Worm (Caenorhabditis elegans) whole organism, L2 larva: ENCODE results near the gene F02H6.2.

Experiments used
- C34F6.9 ChIP-seq: fragments of 150-350 bp; optimal IDR thresholded peaks from 2 replicates; lab custom pipeline; 2014; ENCODE audit warnings: missing biosample characterization, missing genetic modification characterization
- F13H6.1 ChIP-seq: sonication (generic microtip); optimal IDR thresholded peaks from 2 replicates; lab custom pipeline; 2016; ENCODE audit warnings: missing genetic modification characterization, missing compliant biosample characterization
- R02D3.7 ChIP-seq: fragments of 150-350 bp; optimal IDR thresholded peaks from 2 replicates; lab custom pipeline; 2014; ENCODE audit warnings: missing biosample characterization, missing genetic modification characterization
- Y55F3AM.14 ChIP-seq: fragments of 200-800 bp; sonication (Bioruptor generic); optimal IDR thresholded peaks from 2 replicates; lab custom pipeline; 2018; ENCODE audit warnings: mild to moderate bottlenecking, missing genetic modification characterization, missing compliant biosample characterization
- ZK546.5 ChIP-seq: sonication (generic microtip); optimal IDR thresholded peaks from 2 replicates; lab custom pipeline; 2017; ENCODE audit warnings: missing biosample characterization, missing genetic modification characterization
- alr-1 ChIP-seq: fragments of 150-350 bp; optimal IDR thresholded peaks from 2 replicates; lab custom pipeline; 2014; ENCODE audit warnings: missing biosample characterization, missing genetic modification characterization
- aly-2 ChIP-seq: fragments of 150-350 bp; optimal IDR thresholded peaks from 2 replicates; lab custom pipeline; 2014; ENCODE audit warnings: missing biosample characterization, missing genetic modification characterization
- ama-1 ChIP-seq: fragments of 150-350 bp; optimal IDR thresholded peaks from 2 replicates; lab custom pipeline; 2018; ENCODE audit warnings: inconsistent platforms
- blmp-1 ChIP-seq: sonication (generic microtip); optimal IDR thresholded peaks from 2 replicates; lab custom pipeline; 2017; ENCODE audit warnings: missing genetic modification characterization, mild to moderate bottlenecking, missing compliant biosample characterization, antibody characterized with exemption, moderate library complexity; ENCODE audit not compliant: insufficient read depth
- ceh-16 ChIP-seq: fragments of 150-350 bp; optimal IDR thresholded peaks from 2 replicates; lab custom pipeline; 2014; ENCODE audit warnings: missing biosample characterization, missing genetic modification characterization
- ceh-82 ChIP-seq: fragments of 150-350 bp; optimal IDR thresholded peaks from 2 replicates; lab custom pipeline; 2014; ENCODE audit warnings: missing biosample characterization, missing genetic modification characterization
- crh-2 ChIP-seq: sonication (generic microtip); optimal IDR thresholded peaks from 2 replicates; lab custom pipeline; 2017; ENCODE audit warnings: missing biosample characterization, missing genetic modification characterization
- dmd-4 ChIP-seq: sonication (generic microtip); optimal IDR thresholded peaks from 2 replicates; lab custom pipeline; 2017; ENCODE audit warnings: missing biosample characterization, missing genetic modification characterization
- egl-27 ChIP-seq: sonication (generic microtip); optimal IDR thresholded peaks from 3 replicates; lab custom pipeline; 2017; ENCODE audit warnings: missing biosample characterization, missing genetic modification reagents, missing genetic modification characterization
- elt-1 ChIP-seq: fragments of 150-350 bp; optimal IDR thresholded peaks from 2 replicates; lab custom pipeline; 2014; ENCODE audit warnings: missing biosample characterization, missing genetic modification characterization
- elt-3 ChIP-seq: sonication (generic microtip); optimal IDR thresholded peaks from 2 replicates; lab custom pipeline; 2017; ENCODE audit warnings: missing biosample characterization, missing genetic modification characterization
- fos-1 ChIP-seq: fragments of 150-350 bp; optimal IDR thresholded peaks from 2 replicates; lab custom pipeline; 2014; ENCODE audit warnings: missing biosample characterization, missing genetic modification characterization
- gmeb-1 ChIP-seq: fragments of 150-350 bp; optimal IDR thresholded peaks from 2 replicates; lab custom pipeline; 2014; ENCODE audit warnings: missing biosample characterization, missing genetic modification characterization
- lin-11 ChIP-seq: fragments of 150-350 bp; sonication (generic microtip); optimal IDR thresholded peaks from 2 replicates; lab custom pipeline; 2014; ENCODE audit warnings: missing biosample characterization, missing genetic modification characterization, inconsistent platforms, mixed read lengths
- lin-13 ChIP-seq: fragments of 150-350 bp; optimal IDR thresholded peaks from 2 replicates; lab custom pipeline; 2014; ENCODE audit warnings: missing biosample characterization, missing genetic modification reagents, missing genetic modification characterization
- lin-39 ChIP-seq: fragments of 150-350 bp; optimal IDR thresholded peaks from 2 replicates; lab custom pipeline; 2014; ENCODE audit warnings: missing biosample characterization, missing genetic modification reagents, missing genetic modification characterization
- lsy-2 ChIP-seq, 2 experiments: fragments of 150-350 bp in 1 of 2; sonication (generic microtip) in 1 of 2; optimal IDR thresholded peaks; 2 replicates each; lab custom pipeline; 2014 to 2017; ENCODE audit warnings: missing biosample characterization in 2 of 2, missing genetic modification characterization in 2 of 2
- mab-5 ChIP-seq: fragments of 150-350 bp; optimal IDR thresholded peaks from 2 replicates; lab custom pipeline; 2014; ENCODE audit warnings: missing biosample characterization, missing genetic modification characterization
- mbf-1 ChIP-seq: sonication (generic microtip); optimal IDR thresholded peaks from 2 replicates; lab custom pipeline; 2017; ENCODE audit warnings: missing biosample characterization, missing genetic modification characterization
- mdl-1 ChIP-seq, 2 experiments: fragments of 150-350 bp in 1 of 2; sonication (generic microtip) in 1 of 2; optimal IDR thresholded peaks; 2 replicates each; lab custom pipeline; 2017; ENCODE audit warnings: missing biosample characterization in 2 of 2, missing genetic modification characterization in 2 of 2
- nhr-10 ChIP-seq: sonication (generic microtip); optimal IDR thresholded peaks from 2 replicates; lab custom pipeline; 2017; ENCODE audit warnings: missing biosample characterization, missing genetic modification characterization
- nhr-11 ChIP-seq: fragments of 150-350 bp; optimal IDR thresholded peaks from 2 replicates; lab custom pipeline; 2014; ENCODE audit warnings: missing biosample characterization, missing genetic modification characterization
- nhr-12 ChIP-seq: fragments of 150-350 bp; optimal IDR thresholded peaks from 2 replicates; lab custom pipeline; 2014; ENCODE audit warnings: missing biosample characterization, missing genetic modification characterization
- nhr-129 ChIP-seq: fragments of 150-350 bp; optimal IDR thresholded peaks from 2 replicates; lab custom pipeline; 2014; ENCODE audit warnings: missing biosample characterization, missing genetic modification characterization
- nhr-21 ChIP-seq: fragments of 150-350 bp; optimal IDR thresholded peaks from 2 replicates; lab custom pipeline; 2014; ENCODE audit warnings: missing biosample characterization, missing genetic modification characterization
- nhr-23 ChIP-seq: fragments of 150-350 bp; optimal IDR thresholded peaks from 2 replicates; lab custom pipeline; 2014; ENCODE audit warnings: missing biosample characterization, missing genetic modification reagents, missing genetic modification characterization
- nhr-237 ChIP-seq: fragments of 150-350 bp; optimal IDR thresholded peaks from 2 replicates; lab custom pipeline; 2014; ENCODE audit warnings: missing biosample characterization, missing genetic modification characterization
- nhr-25 ChIP-seq: fragments of 150-350 bp; sonication (generic microtip); optimal IDR thresholded peaks from 3 replicates; lab custom pipeline; 2014; ENCODE audit warnings: missing biosample characterization, missing genetic modification characterization
- nhr-6 ChIP-seq: fragments of 150-350 bp; optimal IDR thresholded peaks from 2 replicates; lab custom pipeline; 2014; ENCODE audit warnings: missing biosample characterization, missing genetic modification characterization
- nhr-77 ChIP-seq: fragments of 150-350 bp; optimal IDR thresholded peaks from 2 replicates; lab custom pipeline; 2014; ENCODE audit warnings: missing biosample characterization, missing genetic modification characterization
- peb-1 ChIP-seq: fragments of 150-350 bp; optimal IDR thresholded peaks from 2 replicates; lab custom pipeline; 2014; ENCODE audit warnings: missing biosample characterization, missing genetic modification characterization
- sem-4 ChIP-seq: fragments of 150-350 bp; optimal IDR thresholded peaks from 2 replicates; lab custom pipeline; 2014; ENCODE audit warnings: missing biosample characterization, missing genetic modification reagents, missing genetic modification characterization
- skn-1 ChIP-seq: sonication (generic microtip); optimal IDR thresholded peaks from 2 replicates; lab custom pipeline; 2017; ENCODE audit warnings: missing biosample characterization, missing genetic modification characterization
- sma-3 ChIP-seq: sonication (generic microtip); optimal IDR thresholded peaks from 2 replicates; lab custom pipeline; 2016; ENCODE audit warnings: missing genetic modification reagents, missing genetic modification characterization, missing compliant biosample characterization
- sma-9 ChIP-seq, 2 experiments: fragments of 150-350 bp in 1 of 2; sonication (generic microtip) in 1 of 2; optimal IDR thresholded peaks; 2 replicates each; lab custom pipeline; 2014 to 2016; ENCODE audit warnings: missing genetic modification characterization in 2 of 2, mild to moderate bottlenecking in 1 of 2, missing biosample characterization in 1 of 2, missing compliant biosample characterization in 1 of 2, missing genetic modification reagents in 1 of 2, moderate library complexity in 1 of 2
- snpc-4 ChIP-seq: fragments of 150-350 bp; optimal IDR thresholded peaks from 2 replicates; lab custom pipeline; 2014; ENCODE audit warnings: missing biosample characterization, missing genetic modification characterization
- unc-39 ChIP-seq: fragments of 150-350 bp; optimal IDR thresholded peaks from 2 replicates; lab custom pipeline; 2014; ENCODE audit warnings: missing biosample characterization, missing genetic modification characterization
- unc-55 ChIP-seq: fragments of 150-350 bp; sonication (generic microtip); optimal IDR thresholded peaks from 3 replicates; lab custom pipeline; 2014; ENCODE audit warnings: missing biosample characterization, missing genetic modification reagents, missing genetic modification characterization
- unc-62 ChIP-seq: fragments of 150-350 bp; optimal IDR thresholded peaks from 2 replicates; lab custom pipeline; 2014; ENCODE audit warnings: missing biosample characterization, missing genetic modification reagents, missing genetic modification characterization
- zag-1 ChIP-seq: fragments of 150-350 bp; optimal IDR thresholded peaks from 2 replicates; lab custom pipeline; 2014; ENCODE audit warnings: missing biosample characterization, missing genetic modification characterization
- ztf-1 ChIP-seq: fragments of 200-800 bp; sonication (Bioruptor generic); conservative IDR thresholded peaks from 2 replicates; pipeline ENCODE4 v1.3.6; 2022; ENCODE audit warnings: missing genetic modification characterization, missing compliant biosample characterization
- ztf-11 ChIP-seq: sonication (generic microtip); optimal IDR thresholded peaks from 2 replicates; lab custom pipeline; 2017; ENCODE audit warnings: missing biosample characterization, missing genetic modification characterization
- ztf-4 ChIP-seq: fragments of 150-350 bp; optimal IDR thresholded peaks from 2 replicates; lab custom pipeline; 2014; ENCODE audit warnings: missing biosample characterization, missing genetic modification characterization

Gene F02H6.2

DNA sequence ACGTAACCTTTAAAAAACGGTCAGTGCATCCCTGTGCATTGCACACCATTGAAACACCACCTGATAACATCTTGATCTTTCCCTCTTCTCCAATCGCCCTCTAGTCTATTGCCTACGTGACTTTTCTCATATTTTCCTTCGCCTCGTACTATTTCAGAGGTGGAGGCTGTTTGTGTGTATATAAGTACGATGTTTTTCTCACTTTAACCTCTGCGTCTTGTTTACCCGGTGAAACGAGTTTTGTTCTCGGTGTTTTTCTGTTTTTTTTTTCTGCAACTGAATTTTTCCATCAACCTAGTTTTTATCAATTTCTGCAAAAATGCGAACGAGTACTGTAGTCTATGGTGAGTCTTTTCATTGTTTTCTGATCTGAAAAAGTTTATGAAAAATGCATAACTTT lies 23.4 kb downstream of the F02H6.2 start, which contains the start of gene sqrd-1:
Gene sqrd-1 (plus strand): TSS at position 158 of the 400 bp plus-strand sequence.
- peak; percentile 15 for TF ChIP-seq C34F6.9 (tag; lab: Kevin White, UChicago)
- TF ChIP-seq lsy-2 (tag; optimal IDR thresholded peaks at IDR 0.05; lab: Kevin White, UChicago) = peak in 1 of 2 experiments; percentile 51
- no peak for TF ChIP-seq unc-62
- TF ChIP-seq egl-27 = no peak
- TF ChIP-seq nhr-12 (tag; lab: Kevin White, UChicago) = no peak
- no peak for TF ChIP-seq nhr-77 (tag; lab: Kevin White, UChicago)
- peak; percentile 71 for TF ChIP-seq sma-9 (GFP tag; optimal IDR thresholded peaks at IDR 0.05; lab: Kevin White, UChicago)
- no peak for TF ChIP-seq sma-9 (tag; optimal IDR thresholded peaks at IDR 0.05; lab: Kevin White, UChicago)
- no peak for TF ChIP-seq blmp-1 (tag; lab: Kevin White, UChicago)
- no peak for TF ChIP-seq nhr-11
- TF ChIP-seq fos-1 (tag; lab: Kevin White, UChicago) = peak; percentile 1
- peak; percentile 15 for TF ChIP-seq elt-1 (tag; lab: Kevin White, UChicago)
- peak; percentile 41 for TF ChIP-seq nhr-25 (tag; lab: Kevin White, UChicago)
- no peak for TF ChIP-seq peb-1
- TF ChIP-seq lin-39 = no peak
- peak; percentile 10 for TF ChIP-seq F13H6.1 (tag; lab: Kevin White, UChicago)
- TF ChIP-seq nhr-129 (tag; lab: Kevin White, UChicago) = peak; percentile 95
- no peak for TF ChIP-seq unc-39 (tag; lab: Kevin White, UChicago)
- TF ChIP-seq ZK546.5 (tag; lab: Kevin White, UChicago) = no peak
- no peak for TF ChIP-seq ztf-11
- peak; percentile 40 for TF ChIP-seq ama-1 (lab: Kevin White, UChicago)
- TF ChIP-seq alr-1 (tag; lab: Kevin White, UChicago) = no peak
- peak; percentile 36 for TF ChIP-seq gmeb-1 (tag; lab: Kevin White, UChicago)
- TF ChIP-seq ztf-4 (tag; lab: Kevin White, UChicago) = no peak

ce11 chrIV:14224912-14225311 lies 28.6 kb downstream of the F02H6.2 start:
- no peak for TF ChIP-seq mdl-1 (tag; optimal IDR thresholded peaks at IDR 0.05; lab: Kevin White, UChicago)
- TF ChIP-seq R02D3.7 (tag; lab: Kevin White, UChicago) = no peak
- no peak for TF ChIP-seq mbf-1 (tag; lab: Kevin White, UChicago)
- TF ChIP-seq blmp-1 (tag; lab: Kevin White, UChicago) = no peak
- TF ChIP-seq peb-1 = no peak
- no peak for TF ChIP-seq lsy-2 (tag; optimal IDR thresholded peaks at IDR 0.05; lab: Kevin White, UChicago)
- no peak for TF ChIP-seq alr-1 (tag; lab: Kevin White, UChicago)
- peak; percentile 28 for TF ChIP-seq lin-13 (GFP tag; lab: Kevin White, UChicago)
- TF ChIP-seq nhr-12 (tag; lab: Kevin White, UChicago) = no peak
- no peak for TF ChIP-seq nhr-10 (tag; lab: Kevin White, UChicago)
- no peak for TF ChIP-seq fos-1 (tag; lab: Kevin White, UChicago)
- peak; percentile 2 for TF ChIP-seq lin-11 (tag; lab: Kevin White, UChicago)
- TF ChIP-seq nhr-6 (tag; lab: Kevin White, UChicago) = no peak
- TF ChIP-seq egl-27 = no peak
- peak; percentile 43 for TF ChIP-seq sma-3 (GFP tag; lab: Kevin White, UChicago)
- TF ChIP-seq skn-1 (tag; lab: Kevin White, UChicago) = no peak
- TF ChIP-seq nhr-77 (tag; lab: Kevin White, UChicago) = no peak
- TF ChIP-seq ama-1 (lab: Kevin White, UChicago) = no peak
- peak; percentile 21 for TF ChIP-seq gmeb-1 (tag; lab: Kevin White, UChicago)
- TF ChIP-seq nhr-23 (tag; lab: Kevin White, UChicago) = no peak
- no peak for TF ChIP-seq unc-39 (tag; lab: Kevin White, UChicago)
- TF ChIP-seq nhr-237 (tag; lab: Kevin White, UChicago) = no peak
- TF ChIP-seq crh-2 = peak; percentile 24
- no peak for TF ChIP-seq unc-62
- TF ChIP-seq ceh-82 = no peak
- peak; percentile 32 for TF ChIP-seq sma-9 (GFP tag; optimal IDR thresholded peaks at IDR 0.05; lab: Kevin White, UChicago)
- TF ChIP-seq sma-9 (tag; optimal IDR thresholded peaks at IDR 0.05; lab: Kevin White, UChicago) = no peak
- no peak for TF ChIP-seq sem-4 (tag; lab: Kevin White, UChicago)
- TF ChIP-seq lin-39 = no peak
- no peak for TF ChIP-seq nhr-25 (tag; lab: Kevin White, UChicago)
- TF ChIP-seq ZK546.5 (tag; lab: Kevin White, UChicago) = no peak
- no peak for TF ChIP-seq aly-2 (tag; lab: Kevin White, UChicago)
- TF ChIP-seq elt-3 (tag; lab: Kevin White, UChicago) = no peak
- TF ChIP-seq ztf-1 (GFP tag; lab: Robert Waterston, UW) = no peak
- TF ChIP-seq dmd-4 (tag; lab: Kevin White, UChicago) = no peak
- TF ChIP-seq elt-1 (tag; lab: Kevin White, UChicago) = no peak
- peak; percentile 85 for TF ChIP-seq nhr-129 (tag; lab: Kevin White, UChicago)
- TF ChIP-seq mab-5 (tag; lab: Kevin White, UChicago) = no peak
- no peak for TF ChIP-seq Y55F3AM.14 (GFP tag; lab: Kevin White, UChicago)
- TF ChIP-seq unc-55 (GFP tag; lab: Kevin White, UChicago) = peak; percentile 43
- no peak for TF ChIP-seq C34F6.9 (tag; lab: Kevin White, UChicago)
- peak; percentile 23 for TF ChIP-seq F13H6.1 (tag; lab: Kevin White, UChicago)
- no peak for TF ChIP-seq zag-1 (tag; lab: Kevin White, UChicago)
- TF ChIP-seq snpc-4 (tag; lab: Kevin White, UChicago) = peak; percentile 24
- no peak for TF ChIP-seq ceh-16 (tag; lab: Kevin White, UChicago)
- TF ChIP-seq ztf-11 = no peak
- no peak for TF ChIP-seq nhr-11
- TF ChIP-seq nhr-21 = no peak
- TF ChIP-seq ztf-4 (tag; lab: Kevin White, UChicago) = no peak
